Worm (Caenorhabditis elegans): ENCODE measurements around the gene F45D11.11.

- TF ChIP-seq hmbx-1 (tag; optimal IDR thresholded peaks at IDR 0.05) (no peak), F13C5.2 (tag; optimal IDR thresholded peaks at IDR 0.05) (no peak), ama-1 (optimal IDR thresholded peaks at IDR 0.05) (no peak), tbx-11 (GFP tag; IDR thresholded peaks at IDR 0.05) (no peak), ets-7 (tag; optimal IDR thresholded peaks at IDR 0.05) (no peak), hmg-4 (GFP tag; optimal IDR thresholded peaks at IDR 0.05) (no peak), flt-1 (GFP tag; IDR thresholded peaks at IDR 0.05) (no peak), pes-1 (GFP tag; IDR thresholded peaks at IDR 0.05) (no peak), ceh-13 (GFP tag; optimal IDR thresholded peaks at IDR 0.05) (no peak), tra-4 (tag; optimal IDR thresholded peaks at IDR 0.05) (no peak), tbx-37 (GFP tag; conservative IDR thresholded peaks at IDR 0.05) (no peak)
These were observed 13.2 kb downstream of the F45D11.11 start, which contains the start of gene srh-274 for ce11 chrII:982842-983241.

Data from whole organism, early embryonic.